Fruit fly (Drosophila melanogaster) whole organism, embryonic: Measurements from ENCODE around the gene CG13033.

ENCODE experiments used
- Atf6 ChIP-seq: fragments of 200-800 bp; sonication (Bioruptor generic); IDR thresholded peaks from 2 replicates; pipeline ENCODE4 v1.3.6; 2022; ENCODE audit warnings: missing biosample characterization, missing genetic modification characterization
- BEAF-32 ChIP-seq: fragments of 200-800 bp; sonication (Bioruptor generic); optimal IDR thresholded peaks from 3 replicates; lab custom pipeline; 2017; ENCODE audit warnings: missing biosample characterization, missing genetic modification characterization, mild to moderate bottlenecking, moderate library complexity, missing genetic modification reagents
- CG11504 ChIP-seq: fragments of 200-800 bp; sonication (Bioruptor generic); optimal IDR thresholded peaks from 3 replicates; lab custom pipeline; 2019; ENCODE audit warnings: missing biosample characterization, mild to moderate bottlenecking, missing genetic modification characterization, moderate library complexity
- CG11696 ChIP-seq: fragments of 200-800 bp; sonication (Bioruptor generic); IDR thresholded peaks from 2 replicates; pipeline ENCODE4 v1.3.6; 2022; ENCODE audit warnings: missing biosample characterization, missing genetic modification characterization
- CG12236 ChIP-seq: fragments of 200-800 bp; sonication (Bioruptor generic); optimal IDR thresholded peaks from 2 replicates; lab custom pipeline; 2016; ENCODE audit warnings: missing biosample characterization, missing genetic modification characterization
- CG12659 ChIP-seq: fragments of 200-800 bp; sonication (Bioruptor generic); optimal IDR thresholded peaks from 3 replicates; lab custom pipeline; 2017; ENCODE audit warnings: mild to moderate bottlenecking, missing biosample characterization, missing genetic modification reagents, missing genetic modification characterization
- CG13296 ChIP-seq: fragments of 200-800 bp; sonication (Bioruptor generic); optimal IDR thresholded peaks from 3 replicates; lab custom pipeline; 2018; ENCODE audit warnings: missing biosample characterization, mild to moderate bottlenecking, missing genetic modification characterization
- CG13894 ChIP-seq: fragments of 200-800 bp; sonication (Bioruptor generic); optimal IDR thresholded peaks from 3 replicates; lab custom pipeline; 2018; ENCODE audit warnings: missing biosample characterization, mild to moderate bottlenecking, missing genetic modification characterization, moderate library complexity
- CG14014 ChIP-seq: fragments of 200-800 bp; sonication (Bioruptor generic); IDR thresholded peaks from 2 replicates; pipeline ENCODE4 v1.3.6; 2022; ENCODE audit warnings: missing biosample characterization, missing genetic modification characterization
- CG14050 ChIP-seq: fragments of 200-800 bp; sonication (Bioruptor generic); IDR thresholded peaks from 3 replicates; pipeline ENCODE4 v1.3.6; 2022; ENCODE audit warnings: missing biosample characterization, missing genetic modification characterization
- CG15269 ChIP-seq: fragments of 200-800 bp; sonication (Bioruptor generic); optimal IDR thresholded peaks from 2 replicates; lab custom pipeline; 2018; ENCODE audit warnings: missing biosample characterization, mild to moderate bottlenecking, missing genetic modification characterization, moderate library complexity
- CG17359 ChIP-seq: fragments of 200-800 bp; sonication (Bioruptor generic); optimal IDR thresholded peaks from 3 replicates; lab custom pipeline; 2018; ENCODE audit warnings: missing biosample characterization, mild to moderate bottlenecking, missing genetic modification characterization, moderate library complexity
- CG17361 ChIP-seq: fragments of 200-800 bp; sonication (Bioruptor generic); IDR thresholded peaks from 3 replicates; pipeline ENCODE4 v1.3.6; 2022; ENCODE audit warnings: missing biosample characterization, missing genetic modification characterization
- CG2129 ChIP-seq: fragments of 200-800 bp; sonication (Bioruptor generic); IDR thresholded peaks from 2 replicates; pipeline ENCODE4 v1.3.6; 2022; ENCODE audit warnings: missing biosample characterization, missing genetic modification characterization; ENCODE audit not compliant: partially characterized antibody
- CG2712 ChIP-seq: fragments of 200-800 bp; optimal IDR thresholded peaks from 3 replicates; lab custom pipeline; 2019; ENCODE audit warnings: missing biosample characterization, mild to moderate bottlenecking, missing genetic modification characterization, moderate library complexity
- CG30431 ChIP-seq: fragments of 200-800 bp; sonication (Bioruptor generic); optimal IDR thresholded peaks from 2 replicates; lab custom pipeline; 2017; ENCODE audit warnings: missing biosample characterization, missing genetic modification characterization
- CG32532 ChIP-seq: fragments of 200-800 bp; sonication (Bioruptor generic); IDR thresholded peaks from 2 replicates; pipeline ENCODE4 v1.3.6; 2022; ENCODE audit warnings: missing biosample characterization, missing genetic modification characterization
- CG3281 ChIP-seq: fragments of 200-800 bp; sonication (Bioruptor generic); optimal IDR thresholded peaks from 3 replicates; lab custom pipeline; 2017; ENCODE audit warnings: missing biosample characterization, mild to moderate bottlenecking, missing genetic modification characterization
- CG4820 ChIP-seq: fragments of 200-800 bp; sonication (Bioruptor generic); optimal IDR thresholded peaks from 3 replicates; lab custom pipeline; 2016; ENCODE audit warnings: missing biosample characterization, missing genetic modification characterization
- CG6765 ChIP-seq: fragments of 200-800 bp; sonication (Bioruptor generic); optimal IDR thresholded peaks from 3 replicates; lab custom pipeline; 2017; ENCODE audit warnings: missing biosample characterization, mild to moderate bottlenecking, missing genetic modification characterization
- CG6791 ChIP-seq: fragments of 200-800 bp; sonication (Bioruptor generic); IDR thresholded peaks from 3 replicates; pipeline ENCODE4 v1.3.6; 2022; ENCODE audit warnings: missing biosample characterization, missing genetic modification characterization; ENCODE audit not compliant: partially characterized antibody
- CG7271 ChIP-seq: fragments of 200-800 bp; sonication (Bioruptor generic); optimal IDR thresholded peaks from 2 replicates; lab custom pipeline; 2018; ENCODE audit warnings: missing biosample characterization, mild to moderate bottlenecking, missing genetic modification characterization, moderate library complexity
- CG7556 ChIP-seq: fragments of 200-800 bp; sonication (Bioruptor generic); optimal IDR thresholded peaks from 2 replicates; lab custom pipeline; 2017; ENCODE audit warnings: missing biosample characterization, mild to moderate bottlenecking, missing genetic modification characterization
- CG8359 ChIP-seq: fragments of 200-800 bp; sonication (Bioruptor generic); optimal IDR thresholded peaks from 2 replicates; lab custom pipeline; 2017; ENCODE audit warnings: missing biosample characterization, mild to moderate bottlenecking, missing genetic modification characterization, borderline replicate concordance
- CG9609 ChIP-seq: fragments of 200-800 bp; sonication (Bioruptor generic); optimal IDR thresholded peaks from 3 replicates; lab custom pipeline; 2016; ENCODE audit warnings: missing biosample characterization, missing genetic modification characterization
- CG9876 ChIP-seq: fragments of 200-800 bp; sonication (Bioruptor generic); optimal IDR thresholded peaks from 2 replicates; lab custom pipeline; 2016; ENCODE audit warnings: missing biosample characterization, missing genetic modification characterization
- CHES-1-like ChIP-seq: fragments of 200-800 bp; sonication (Bioruptor generic); optimal IDR thresholded peaks from 2 replicates; lab custom pipeline; 2016; ENCODE audit warnings: missing biosample characterization, missing genetic modification characterization
- Doc2 ChIP-seq: fragments of 200-800 bp; sonication (Bioruptor generic); IDR thresholded peaks from 2 replicates; pipeline ENCODE4 v1.3.6; 2022; ENCODE audit warnings: missing biosample characterization, missing genetic modification characterization
- Drgx ChIP-seq: fragments of 200-800 bp; sonication (Bioruptor generic); IDR thresholded peaks from 2 replicates; pipeline ENCODE4 v1.3.6; 2022; ENCODE audit warnings: missing biosample characterization, missing genetic modification characterization
- HLH54F ChIP-seq: fragments of 200-800 bp; sonication (Bioruptor generic); optimal IDR thresholded peaks from 3 replicates; lab custom pipeline; 2016; ENCODE audit warnings: missing biosample characterization, missing genetic modification characterization
- HmgZ ChIP-seq: fragments of 200-800 bp; sonication (Bioruptor generic); optimal IDR thresholded peaks from 2 replicates; lab custom pipeline; 2018; ENCODE audit warnings: missing biosample characterization, mild to moderate bottlenecking, missing genetic modification characterization
- Jarid2 ChIP-seq: fragments of 200-800 bp; sonication (Bioruptor generic); optimal IDR thresholded peaks from 3 replicates; lab custom pipeline; 2017; ENCODE audit warnings: mild to moderate bottlenecking, missing biosample characterization, missing genetic modification reagents, missing genetic modification characterization
- Meics ChIP-seq: fragments of 200-800 bp; sonication (Bioruptor generic); optimal IDR thresholded peaks from 2 replicates; lab custom pipeline; 2017; ENCODE audit warnings: missing biosample characterization, mild to moderate bottlenecking, missing genetic modification characterization
- NfI ChIP-seq: fragments of 200-800 bp; sonication (Bioruptor generic); optimal IDR thresholded peaks from 3 replicates; lab custom pipeline; 2018; ENCODE audit warnings: missing biosample characterization, mild to moderate bottlenecking, missing genetic modification characterization, moderate library complexity
- Trl ChIP-seq, 3 experiments: fragments of >200 bp in 2 of 3; fragments of 200-800 bp in 1 of 3; sonication (Bioruptor generic) in 1 of 3; optimal IDR thresholded peaks; 2 replicates in 1 of 3; 3 replicates in 2 of 3; lab custom pipeline; 2016 to 2017; ENCODE audit warnings: missing biosample characterization in 1 of 3, missing genetic modification characterization in 1 of 3
- ac ChIP-seq: fragments of 200-800 bp; sonication (Bioruptor generic); optimal IDR thresholded peaks from 3 replicates; lab custom pipeline; 2017; ENCODE audit warnings: missing biosample characterization, mild to moderate bottlenecking, missing genetic modification characterization
- caup ChIP-seq: fragments of 200-800 bp; sonication (Bioruptor generic); optimal IDR thresholded peaks from 3 replicates; lab custom pipeline; 2017; ENCODE audit warnings: missing biosample characterization, mild to moderate bottlenecking, missing genetic modification characterization, moderate library complexity; ENCODE audit not compliant: severe bottlenecking
- croc ChIP-seq: fragments of 200-800 bp; sonication (Bioruptor generic); conservative IDR thresholded peaks from 3 replicates; pipeline ENCODE4 v1.3.6; 2022; ENCODE audit warnings: missing biosample characterization, missing genetic modification characterization
- da ChIP-seq: fragments of 200-800 bp; sonication (Bioruptor generic); optimal IDR thresholded peaks from 2 replicates; lab custom pipeline; 2016; ENCODE audit warnings: missing biosample characterization, missing genetic modification characterization
- dpn ChIP-seq, 2 experiments: fragments of 200-800 bp; sonication (Bioruptor generic); optimal IDR thresholded peaks; 3 replicates each; lab custom pipeline; 2016; ENCODE audit warnings: missing biosample characterization in 2 of 2, missing genetic modification characterization in 2 of 2
- ems ChIP-seq: fragments of 200-800 bp; sonication (Bioruptor generic); optimal IDR thresholded peaks from 3 replicates; lab custom pipeline; 2016; ENCODE audit warnings: missing biosample characterization, missing genetic modification characterization
- h ChIP-seq: fragments of >200 bp; optimal IDR thresholded peaks from 2 replicates; lab custom pipeline; 2017
- ind ChIP-seq: fragments of 200-800 bp; sonication (Bioruptor generic); optimal IDR thresholded peaks from 3 replicates; lab custom pipeline; 2016; ENCODE audit warnings: missing biosample characterization, missing genetic modification characterization
- inv ChIP-seq: fragments of 200-800 bp; sonication (Bioruptor generic); IDR thresholded peaks from 2 replicates; pipeline ENCODE4 v1.3.6; 2022; ENCODE audit warnings: missing biosample characterization, missing genetic modification characterization; ENCODE audit not compliant: partially characterized antibody
- jumu ChIP-seq: fragments of 200-800 bp; sonication (Bioruptor generic); optimal IDR thresholded peaks from 3 replicates; lab custom pipeline; 2016; ENCODE audit warnings: missing biosample characterization, missing genetic modification characterization
- mirr ChIP-seq: fragments of 200-800 bp; sonication (Bioruptor generic); optimal IDR thresholded peaks from 3 replicates; lab custom pipeline; 2018; ENCODE audit warnings: missing biosample characterization, mild to moderate bottlenecking, missing genetic modification characterization
- repo ChIP-seq: fragments of 200-800 bp; sonication (Bioruptor generic); optimal IDR thresholded peaks from 2 replicates; lab custom pipeline; 2016; ENCODE audit warnings: missing biosample characterization, missing genetic modification characterization
- slbo ChIP-seq: fragments of 200-800 bp; sonication (Bioruptor generic); IDR thresholded peaks from 2 replicates; pipeline ENCODE4 v1.3.6; 2022; ENCODE audit warnings: missing biosample characterization, missing genetic modification characterization
- tio ChIP-seq: fragments of 200-800 bp; sonication (Bioruptor generic); optimal IDR thresholded peaks from 2 replicates; lab custom pipeline; 2017; ENCODE audit warnings: missing biosample characterization, missing genetic modification characterization, inconsistent platforms
- usp ChIP-seq: fragments of >200 bp; optimal IDR thresholded peaks from 2 replicates; lab custom pipeline; 2017; ENCODE audit warnings: missing biosample characterization, missing genetic modification characterization
- zfh1 ChIP-seq: fragments of 200-800 bp; sonication (Bioruptor generic); IDR thresholded peaks from 3 replicates; pipeline ENCODE4 v1.3.6; 2022; ENCODE audit warnings: missing biosample characterization, missing genetic modification characterization

Gene CG13033

DNA sequence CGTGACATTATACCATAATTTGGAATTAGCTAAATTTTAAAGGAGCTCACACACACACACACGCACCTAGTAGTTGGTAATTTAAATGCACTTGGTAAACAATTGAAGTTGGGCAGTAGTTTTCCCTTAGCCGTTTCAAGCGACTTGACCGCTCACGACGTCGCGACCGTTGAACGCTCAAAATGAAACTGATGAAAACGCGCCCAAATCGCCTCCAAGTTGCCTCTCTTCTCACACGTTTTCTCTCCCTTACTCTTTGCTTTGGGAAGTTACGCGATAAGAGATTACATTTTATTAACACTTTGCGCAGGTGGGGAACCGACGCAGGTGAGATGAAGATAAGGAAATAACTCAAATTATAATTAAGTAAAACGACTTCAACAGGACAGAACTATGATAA, 26.8 kb upstream of the CG13033 start (continued):
- TF ChIP-seq mirr (GFP tag; lab: Kevin White, UChicago) (peak; percentile 9), CG6765 (GFP tag; lab: Kevin White, UChicago) (no peak), Trl (optimal IDR thresholded peaks at IDR 0.05; lab: Kevin White, UChicago) (peak; percentile 60 to 81), Trl (GFP tag; optimal IDR thresholded peaks at IDR 0.05; lab: Kevin White, UChicago) (no peak), ems (GFP tag; lab: Kevin White, UChicago) (no peak), CG9876 (no peak), CG2129 (GFP tag; lab: Robert Waterston, UW) (no peak), CG14014 (GFP tag; lab: Robert Waterston, UW) (peak; percentile 17; the same call in 1 of the 2 replicates), jumu (no peak), da (GFP tag; lab: Kevin White, UChicago) (no peak), caup (peak; percentile 2), CG11504 (no peak), ind (no peak), Atf6 (GFP tag; lab: Robert Waterston, UW) (peak; percentile 39; the same call in 1 of the 2 replicates), Meics (GFP tag; lab: Kevin White, UChicago) (no peak), CG12659 (no peak), CG3281 (no peak), CHES-1-like (GFP tag; lab: Kevin White, UChicago) (peak; percentile 1), Doc2 (GFP tag; lab: Robert Waterston, UW) (no peak), CG15269 (tag; lab: Kevin White, UChicago) (peak; percentile 19), CG30431 (no peak), CG14050 (no peak), ac (GFP tag; lab: Kevin White, UChicago) (peak; percentile 33), CG7556 (no peak), HmgZ (tag; lab: Kevin White, UChicago) (peak; percentile 28), tio (GFP tag; lab: Kevin White, UChicago) (no peak), CG13296 (peak; percentile 36), CG6791 (GFP tag; lab: Robert Waterston, UW) (0 out of 3 replicates have a peak, but pooled peaks have one; percentile 6), CG7271 (tag; lab: Kevin White, UChicago) (no peak), repo (no peak), CG17359 (tag; lab: Kevin White, UChicago) (peak; percentile 17), CG4820 (GFP tag; lab: Kevin White, UChicago) (no peak), Drgx (GFP tag; lab: Robert Waterston, UW) (no peak), CG8359 (GFP tag; lab: Kevin White, UChicago) (peak; percentile 99), croc (no peak), HLH54F (GFP tag; lab: Kevin White, UChicago) (no peak), CG11696 (GFP tag; lab: Robert Waterston, UW) (no peak), CG13894 (no peak), h (lab: Kevin White, UChicago) (no peak), CG12236 (no peak), dpn (GFP tag; optimal IDR thresholded peaks at IDR 0.05; lab: Kevin White, UChicago) (peak in 1 of 2 experiments; percentile 0), CG9609 (no peak), NfI (GFP tag; lab: Kevin White, UChicago) (no peak), slbo (GFP tag; lab: Robert Waterston, UW) (no peak), CG32532 (GFP tag; lab: Robert Waterston, UW) (peak; percentile 32; the same call in 1 of the 2 replicates), inv (0 out of 2 replicates have a peak, but pooled peaks have one; percentile 16), Jarid2 (GFP tag; lab: Kevin White, UChicago) (peak; percentile 93), zfh1 (no peak), CG2712 (tag; lab: Kevin White, UChicago) (no peak), BEAF-32 (GFP tag; lab: Kevin White, UChicago) (no peak), usp (no peak), CG17361 (GFP tag; lab: Robert Waterston, UW) (no peak)
